Fruit fly (Drosophila melanogaster) whole organism, embryonic: Measurements from ENCODE around the gene CG5080.

ENCODE experiments used
- ATbp ChIP-seq: fragments of 200-800 bp; sonication (Bioruptor generic); optimal IDR thresholded peaks from 2 replicates; lab custom pipeline; 2017; ENCODE audit warnings: missing biosample characterization, mild to moderate bottlenecking, missing genetic modification characterization, missing genetic modification reagents
- Adf1 ChIP-seq: fragments of 200-800 bp; sonication (Bioruptor generic); IDR thresholded peaks from 2 replicates; pipeline ENCODE4 v1.3.6; 2022; ENCODE audit warnings: missing biosample characterization, missing genetic modification characterization
- CG10654 ChIP-seq: fragments of 200-800 bp; sonication (Bioruptor generic); optimal IDR thresholded peaks from 2 replicates; lab custom pipeline; 2016; ENCODE audit warnings: missing biosample characterization, missing genetic modification characterization
- CG10979 ChIP-seq: fragments of 200-800 bp; sonication (Bioruptor generic); optimal IDR thresholded peaks from 2 replicates; lab custom pipeline; 2018; ENCODE audit warnings: missing biosample characterization, mild to moderate bottlenecking, missing genetic modification characterization, moderate library complexity
- CG11723 ChIP-seq: fragments of 200-800 bp; sonication (Bioruptor generic); optimal IDR thresholded peaks from 2 replicates; lab custom pipeline; 2017; ENCODE audit warnings: missing biosample characterization, mild to moderate bottlenecking, missing genetic modification characterization
- CG14014 ChIP-seq: fragments of 200-800 bp; sonication (Bioruptor generic); IDR thresholded peaks from 2 replicates; pipeline ENCODE4 v1.3.6; 2022; ENCODE audit warnings: missing biosample characterization, missing genetic modification characterization
- CG14050 ChIP-seq: fragments of 200-800 bp; sonication (Bioruptor generic); IDR thresholded peaks from 3 replicates; pipeline ENCODE4 v1.3.6; 2022; ENCODE audit warnings: missing biosample characterization, missing genetic modification characterization
- CG15011 ChIP-seq: fragments of 200-800 bp; sonication (Bioruptor generic); optimal IDR thresholded peaks from 3 replicates; lab custom pipeline; 2018; ENCODE audit warnings: missing biosample characterization, mild to moderate bottlenecking, missing genetic modification characterization
- CG17385 ChIP-seq: fragments of 200-800 bp; sonication (Bioruptor generic); optimal IDR thresholded peaks from 3 replicates; lab custom pipeline; 2018; ENCODE audit warnings: missing biosample characterization, mild to moderate bottlenecking, missing genetic modification characterization
- CG18262 ChIP-seq: fragments of 200-800 bp; optimal IDR thresholded peaks from 3 replicates; lab custom pipeline; 2019; ENCODE audit warnings: missing biosample characterization, mild to moderate bottlenecking, missing genetic modification characterization, moderate library complexity
- CG2889 ChIP-seq: fragments of 200-800 bp; sonication (Bioruptor generic); IDR thresholded peaks from 3 replicates; pipeline ENCODE4 v1.3.6; 2022; ENCODE audit warnings: missing biosample characterization, missing genetic modification characterization
- CG31365 ChIP-seq: fragments of 200-800 bp; sonication (Bioruptor generic); optimal IDR thresholded peaks from 2 replicates; lab custom pipeline; 2018; ENCODE audit warnings: missing biosample characterization, mild to moderate bottlenecking, missing genetic modification characterization
- CG4360 ChIP-seq: fragments of 200-800 bp; sonication (Bioruptor generic); IDR thresholded peaks from 2 replicates; pipeline ENCODE4 v1.3.6; 2022; ENCODE audit warnings: missing biosample characterization, missing genetic modification characterization
- CG4617 ChIP-seq: fragments of 200-800 bp; sonication (Bioruptor generic); optimal IDR thresholded peaks from 3 replicates; lab custom pipeline; 2016; ENCODE audit warnings: missing biosample characterization, missing genetic modification characterization, borderline replicate concordance
- CG4820 ChIP-seq: fragments of 200-800 bp; sonication (Bioruptor generic); optimal IDR thresholded peaks from 3 replicates; lab custom pipeline; 2016; ENCODE audit warnings: missing biosample characterization, missing genetic modification characterization
- CG7271 ChIP-seq: fragments of 200-800 bp; sonication (Bioruptor generic); optimal IDR thresholded peaks from 2 replicates; lab custom pipeline; 2018; ENCODE audit warnings: missing biosample characterization, mild to moderate bottlenecking, missing genetic modification characterization, moderate library complexity
- CG7357 ChIP-seq: fragments of 200-800 bp; sonication (Bioruptor generic); IDR thresholded peaks from 3 replicates; pipeline ENCODE4 v1.3.6; 2022; ENCODE audit warnings: missing biosample characterization, missing genetic modification characterization
- Chrac-16 ChIP-seq: fragments of 200-800 bp; sonication (Bioruptor generic); optimal IDR thresholded peaks from 3 replicates; lab custom pipeline; 2016; ENCODE audit warnings: missing biosample characterization, missing genetic modification characterization
- D ChIP-seq, 2 experiments: fragments of 200-800 bp in 1 of 2; fragments of >200 bp in 1 of 2; sonication (Bioruptor generic) in 1 of 2; optimal IDR thresholded peaks; 2 replicates in 1 of 2; 3 replicates in 1 of 2; lab custom pipeline; 2017; ENCODE audit warnings: mild to moderate bottlenecking in 1 of 2, missing biosample characterization in 1 of 2, missing genetic modification characterization in 1 of 2, missing genetic modification reagents in 1 of 2
- D19A ChIP-seq: fragments of 200-800 bp; optimal IDR thresholded peaks from 3 replicates; lab custom pipeline; 2019; ENCODE audit warnings: missing biosample characterization, mild to moderate bottlenecking, missing genetic modification characterization, moderate library complexity
- HLH54F ChIP-seq: fragments of 200-800 bp; sonication (Bioruptor generic); optimal IDR thresholded peaks from 3 replicates; lab custom pipeline; 2016; ENCODE audit warnings: missing biosample characterization, missing genetic modification characterization
- HmgD ChIP-seq: fragments of 200-800 bp; sonication (Bioruptor generic); optimal IDR thresholded peaks from 3 replicates; lab custom pipeline; 2016; ENCODE audit warnings: missing biosample characterization, missing genetic modification characterization
- Hmr ChIP-seq: fragments of 200-800 bp; sonication (Bioruptor generic); optimal IDR thresholded peaks from 3 replicates; lab custom pipeline; 2017; ENCODE audit warnings: mild to moderate bottlenecking, missing biosample characterization, missing genetic modification reagents, missing genetic modification characterization
- Myb ChIP-seq: fragments of 200-800 bp; sonication (Bioruptor generic); optimal IDR thresholded peaks from 2 replicates; lab custom pipeline; 2016; ENCODE audit warnings: missing biosample characterization, missing genetic modification characterization
- NK7.1 ChIP-seq: fragments of 200-800 bp; sonication (Bioruptor generic); optimal IDR thresholded peaks from 3 replicates; lab custom pipeline; 2016; ENCODE audit warnings: missing biosample characterization, missing genetic modification characterization
- Oaz ChIP-seq: fragments of 200-800 bp; sonication (Bioruptor generic); IDR thresholded peaks from 2 replicates; pipeline ENCODE4 v1.3.6; 2022; ENCODE audit warnings: missing biosample characterization, missing genetic modification characterization
- Optix ChIP-seq: fragments of 200-800 bp; sonication (Bioruptor generic); IDR thresholded peaks from 3 replicates; pipeline ENCODE4 v1.3.6; 2022; ENCODE audit warnings: missing biosample characterization, missing genetic modification characterization
- Ptx1 ChIP-seq: fragments of 200-800 bp; sonication (Bioruptor generic); IDR thresholded peaks from 2 replicates; pipeline ENCODE4 v1.3.6; 2022; ENCODE audit warnings: missing biosample characterization, missing genetic modification characterization
- Sox100B ChIP-seq: fragments of 200-800 bp; sonication (Bioruptor generic); optimal IDR thresholded peaks from 3 replicates; lab custom pipeline; 2018; ENCODE audit warnings: missing biosample characterization, mild to moderate bottlenecking, missing genetic modification characterization
- Usf ChIP-seq: fragments of 200-800 bp; sonication (Bioruptor generic); optimal IDR thresholded peaks from 2 replicates; lab custom pipeline; 2017; ENCODE audit warnings: missing genotype, missing biosample characterization, missing genetic modification characterization
- ato ChIP-seq: fragments of 200-800 bp; sonication (Bioruptor generic); IDR thresholded peaks from 2 replicates; pipeline ENCODE4 v1.3.6; 2022; ENCODE audit warnings: missing biosample characterization, missing genetic modification characterization; ENCODE audit not compliant: partially characterized antibody
- dm ChIP-seq: fragments of 200-800 bp; sonication (Bioruptor generic); optimal IDR thresholded peaks from 3 replicates; lab custom pipeline; 2016; ENCODE audit warnings: missing biosample characterization, missing genetic modification characterization
- emc ChIP-seq: fragments of 200-800 bp; sonication (Bioruptor generic); optimal IDR thresholded peaks from 2 replicates; lab custom pipeline; 2016; ENCODE audit warnings: missing biosample characterization, missing genetic modification characterization
- gem ChIP-seq: fragments of 200-800 bp; sonication (Bioruptor generic); optimal IDR thresholded peaks from 2 replicates; lab custom pipeline; 2019; ENCODE audit warnings: missing biosample characterization, mild to moderate bottlenecking, missing genetic modification characterization, moderate library complexity
- grn ChIP-seq: fragments of 200-800 bp; sonication (Bioruptor generic); optimal IDR thresholded peaks from 3 replicates; lab custom pipeline; 2017; ENCODE audit warnings: missing biosample characterization, missing genetic modification characterization
- gsb ChIP-seq: fragments of 200-800 bp; sonication (Bioruptor generic); IDR thresholded peaks from 2 replicates; pipeline ENCODE4 v1.3.6; 2022; ENCODE audit warnings: missing biosample characterization, missing genetic modification characterization
- h ChIP-seq: fragments of >200 bp; optimal IDR thresholded peaks from 2 replicates; lab custom pipeline; 2017
- nom ChIP-seq: fragments of 200-800 bp; sonication (Bioruptor generic); optimal IDR thresholded peaks from 2 replicates; lab custom pipeline; 2017; ENCODE audit warnings: missing biosample characterization, missing genetic modification characterization, mild to moderate bottlenecking, moderate library complexity, missing genetic modification reagents
- pfk ChIP-seq: fragments of 200-800 bp; sonication (Bioruptor generic); optimal IDR thresholded peaks from 2 replicates; lab custom pipeline; 2018; ENCODE audit warnings: missing biosample characterization, mild to moderate bottlenecking, missing genetic modification characterization, moderate library complexity
- phol ChIP-seq: fragments of 200-800 bp; sonication (Bioruptor generic); optimal IDR thresholded peaks from 3 replicates; lab custom pipeline; 2018; ENCODE audit warnings: missing biosample characterization, mild to moderate bottlenecking, missing genetic modification characterization, moderate library complexity
- psq ChIP-seq: fragments of 200-800 bp; sonication (Bioruptor generic); optimal IDR thresholded peaks from 2 replicates; lab custom pipeline; 2017; ENCODE audit warnings: missing biosample characterization, missing genetic modification characterization
- schlank ChIP-seq: fragments of 200-800 bp; sonication (Bioruptor generic); optimal IDR thresholded peaks from 2 replicates; lab custom pipeline; 2018; ENCODE audit warnings: missing biosample characterization, mild to moderate bottlenecking, missing genetic modification characterization
- sr ChIP-seq: fragments of 200-800 bp; sonication (Bioruptor generic); IDR thresholded peaks from 3 replicates; pipeline ENCODE4 v1.3.6; 2022; ENCODE audit warnings: missing biosample characterization, missing genetic modification characterization
- stc ChIP-seq: fragments of 200-800 bp; sonication (Bioruptor generic); IDR thresholded peaks from 2 replicates; pipeline ENCODE4 v1.3.6; 2022; ENCODE audit warnings: missing biosample characterization, missing genetic modification characterization
- toy ChIP-seq: fragments of 200-800 bp; sonication (Bioruptor generic); IDR thresholded peaks from 2 replicates; pipeline ENCODE4 v1.3.6; 2022; ENCODE audit warnings: missing biosample characterization, missing genetic modification characterization
- trh ChIP-seq: fragments of 200-800 bp; sonication (Bioruptor generic); optimal IDR thresholded peaks from 2 replicates; lab custom pipeline; 2016; ENCODE audit warnings: missing biosample characterization, missing genetic modification characterization
- tup ChIP-seq: fragments of 200-800 bp; sonication (Bioruptor generic); optimal IDR thresholded peaks from 2 replicates; lab custom pipeline; 2016; ENCODE audit warnings: missing biosample characterization, mild to moderate bottlenecking, missing genetic modification characterization, moderate library complexity
- zfh2 ChIP-seq: fragments of 200-800 bp; sonication (Bioruptor generic); optimal IDR thresholded peaks from 2 replicates; lab custom pipeline; 2016; ENCODE audit warnings: missing biosample characterization, missing genetic modification characterization

Gene CG5080

dm6 chr2L:1118880-1119809 lies 44.5 kb downstream of the CG5080 start (continued):
- no peak for TF ChIP-seq CG7271
- TF ChIP-seq emc (GFP tag; lab: Kevin White, UChicago) = no peak
- TF ChIP-seq h (lab: Kevin White, UChicago) = no peak
- TF ChIP-seq stc (GFP tag; lab: Robert Waterston, UW) = peak; percentile 64
- TF ChIP-seq grn (GFP tag; lab: Kevin White, UChicago) = peak; percentile 92
- TF ChIP-seq CG17385 = peak; percentile 54
- TF ChIP-seq psq (GFP tag; lab: Kevin White, UChicago) = peak; percentile 7
- peak; percentile 26 for TF ChIP-seq nom (GFP tag; lab: Kevin White, UChicago)
- TF ChIP-seq HmgD (GFP tag; lab: Kevin White, UChicago) = peak; percentile 30
- TF ChIP-seq tup (GFP tag; lab: Kevin White, UChicago) = peak; percentile 40
- peak; percentile 61 for TF ChIP-seq CG4820 (GFP tag; lab: Kevin White, UChicago)
- TF ChIP-seq toy (GFP tag; lab: Robert Waterston, UW) = 0 out of 2 replicates have a peak, but pooled peaks have one; percentile 36
- peak; percentile 56 for TF ChIP-seq Usf (GFP tag; lab: Kevin White, UChicago)
- peak; percentile 79 for TF ChIP-seq schlank
- TF ChIP-seq ATbp (GFP tag; lab: Kevin White, UChicago) = peak; percentile 49
- TF ChIP-seq Oaz = peak; percentile 61
- TF ChIP-seq zfh2 = peak; percentile 75
- TF ChIP-seq pfk (GFP tag; lab: Kevin White, UChicago) = no peak
- TF ChIP-seq Chrac-16 (GFP tag; lab: Kevin White, UChicago) = peak; percentile 67
- TF ChIP-seq Sox100B = peak; percentile 44
- peak; percentile 66 for TF ChIP-seq CG14050 (GFP tag; lab: Robert Waterston, UW)
- TF ChIP-seq dm (GFP tag; lab: Kevin White, UChicago) = peak; percentile 12
- no peak for TF ChIP-seq ato (GFP tag; lab: Robert Waterston, UW)
- peak; percentile 41 for TF ChIP-seq Myb
- peak; percentile 84 for TF ChIP-seq gem (tag; lab: Kevin White, UChicago)
- TF ChIP-seq CG7357 (GFP tag; lab: Robert Waterston, UW) = peak; percentile 63
- peak; percentile 51 for TF ChIP-seq D19A (tag; lab: Kevin White, UChicago)
- peak; percentile 39 for TF ChIP-seq CG4617 (GFP tag; lab: Kevin White, UChicago)
- peak; percentile 88 for TF ChIP-seq Hmr (GFP tag; lab: Kevin White, UChicago)
- TF ChIP-seq HLH54F (GFP tag; lab: Kevin White, UChicago) = peak; percentile 69
- no peak for TF ChIP-seq D (optimal IDR thresholded peaks at IDR 0.05; lab: Kevin White, UChicago)
- TF ChIP-seq D (GFP tag; optimal IDR thresholded peaks at IDR 0.05; lab: Kevin White, UChicago) = peak; percentile 32
- TF ChIP-seq trh (GFP tag; lab: Kevin White, UChicago) = peak; percentile 12
- TF ChIP-seq CG18262 = peak; percentile 50
- TF ChIP-seq CG10654 (GFP tag; lab: Kevin White, UChicago) = peak; percentile 54
- TF ChIP-seq Adf1 (GFP tag; lab: Robert Waterston, UW) = peak; percentile 49; the same call in 1 of the 2 replicates
- TF ChIP-seq CG15011 (GFP tag; lab: Kevin White, UChicago) = peak; percentile 50
- peak; percentile 87 for TF ChIP-seq CG14014 (GFP tag; lab: Robert Waterston, UW)
- no peak for TF ChIP-seq NK7.1 (GFP tag; lab: Kevin White, UChicago)
- no peak for TF ChIP-seq CG4360 (GFP tag; lab: Robert Waterston, UW)
- peak; percentile 51; the same call in 1 of the 3 replicates for TF ChIP-seq Optix (GFP tag; lab: Robert Waterston, UW)
- no peak for TF ChIP-seq CG31365 (tag; lab: Kevin White, UChicago)
- TF ChIP-seq CG11723 (GFP tag; lab: Kevin White, UChicago) = no peak
- TF ChIP-seq Ptx1 (GFP tag; lab: Robert Waterston, UW) = peak; percentile 84
- TF ChIP-seq gsb (GFP tag; lab: Robert Waterston, UW) = peak; percentile 55; the same call in 1 of the 2 replicates
- TF ChIP-seq sr = peak; percentile 48; the same call in 1 of the 3 replicates
- TF ChIP-seq phol (tag; lab: Kevin White, UChicago) = peak; percentile 66
- no peak for TF ChIP-seq CG2889
- peak; percentile 34 for TF ChIP-seq CG10979 (tag; lab: Kevin White, UChicago)
